Worm (Caenorhabditis elegans) whole organism, late embryonic: ENCODE data around the gene F26F12.8.

Experiments used
- T23F11.4 ChIP-seq: fragments of 200-800 bp; sonication (Bioruptor generic); optimal IDR thresholded peaks from 2 replicates; lab custom pipeline; 2018; ENCODE audit warnings: mild to moderate bottlenecking, missing genetic modification characterization, missing compliant biosample characterization
- ceh-30 ChIP-seq: fragments of 150-350 bp; optimal IDR thresholded peaks from 2 replicates; lab custom pipeline; 2014; ENCODE audit warnings: missing biosample characterization, missing genetic modification characterization
- ceh-48 ChIP-seq: sonication (generic microtip); optimal IDR thresholded peaks from 2 replicates; lab custom pipeline; 2016; ENCODE audit warnings: missing genetic modification characterization, inconsistent platforms, missing compliant biosample characterization

DNA sequence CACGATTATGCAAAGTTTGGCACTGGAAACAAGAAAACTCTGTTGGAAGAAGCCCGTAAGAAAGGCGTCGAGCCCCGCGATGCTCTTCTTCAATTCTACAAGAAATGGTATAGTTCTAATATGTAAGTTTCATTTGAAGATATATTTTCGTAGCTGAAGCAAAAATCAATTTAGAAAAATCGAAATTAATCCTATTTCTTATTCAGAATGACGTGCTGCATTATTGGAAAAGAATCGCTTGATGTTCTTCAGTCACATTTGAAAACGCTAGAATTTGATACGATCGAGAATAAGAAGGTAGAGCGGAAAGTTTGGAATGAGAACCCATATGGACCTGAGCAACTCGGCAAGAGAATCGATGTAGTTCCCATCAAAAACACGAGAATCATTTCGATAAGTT is 14.6 kb upstream of the F26F12.8 start:
- TF ChIP-seq ceh-30 (tag; lab: Kevin White, UChicago) (no peak), T23F11.4 (GFP tag; lab: Kevin White, UChicago) (no peak), ceh-48 (no peak)
